Worm (Caenorhabditis elegans) whole organism, L4/young adult: ENCODE measurements around the gene Y53G8AL.4.
"Not testable (repeated sequence)": the region's sequence is repeated elsewhere in the genome, so short reads cannot be mapped to it uniquely, and the experiment has no call there.

ENCODE experiments used
- W03F9.2 ChIP-seq: fragments of 150-350 bp; optimal IDR thresholded peaks from 2 replicates; lab custom pipeline; 2014; ENCODE audit warnings: missing biosample characterization, missing genetic modification characterization
- dao-5 ChIP-seq: sonication (generic microtip); optimal IDR thresholded peaks from 2 replicates; lab custom pipeline; 2016; ENCODE audit warnings: missing genotype, missing genetic modification characterization, moderate library complexity, missing compliant biosample characterization
- him-1 ChIP-seq: sonication (generic microtip); optimal IDR thresholded peaks from 2 replicates; lab custom pipeline; 2016; ENCODE audit warnings: missing genotype, missing genetic modification reagents, missing genetic modification characterization, missing compliant biosample characterization

Gene Y53G8AL.4

ce11 chrIII:3250596-3251112, at the start of gene Y53G8AL.4:
Gene Y53G8AL.4 (minus strand): TSS chrIII:3250646.
- TF ChIP-seq dao-5 (tag; lab: Kevin White, UChicago) (no peak), him-1 (no peak), W03F9.2 (no peak)

DNA sequence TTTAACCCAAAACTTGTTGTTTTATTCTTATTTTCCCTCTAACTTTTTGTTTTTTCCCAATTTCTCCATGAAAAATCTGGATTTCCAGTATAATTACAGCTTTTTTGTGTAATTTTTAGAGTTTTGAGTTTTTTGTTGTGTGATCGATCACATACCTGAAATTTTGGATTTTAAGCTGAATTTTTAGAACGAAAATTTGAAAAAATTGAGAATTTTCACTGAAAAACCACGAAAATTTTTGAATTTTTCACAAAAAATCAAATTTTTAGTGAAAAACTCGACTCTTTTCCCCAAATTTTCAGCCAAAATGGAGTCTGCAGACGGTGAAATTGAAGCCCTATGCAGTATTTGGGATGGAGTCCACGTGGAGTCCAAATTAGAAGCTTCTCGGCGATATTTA, 46.7 kb upstream of the Y53G8AL.4 start, which contains the start of gene Y53G8AR.5:
Gene Y53G8AR.5 (plus strand): TSS at position 301 of the 400 bp plus-strand sequence.
- TF ChIP-seq W03F9.2 (no peak), him-1 (no peak)

DNA sequence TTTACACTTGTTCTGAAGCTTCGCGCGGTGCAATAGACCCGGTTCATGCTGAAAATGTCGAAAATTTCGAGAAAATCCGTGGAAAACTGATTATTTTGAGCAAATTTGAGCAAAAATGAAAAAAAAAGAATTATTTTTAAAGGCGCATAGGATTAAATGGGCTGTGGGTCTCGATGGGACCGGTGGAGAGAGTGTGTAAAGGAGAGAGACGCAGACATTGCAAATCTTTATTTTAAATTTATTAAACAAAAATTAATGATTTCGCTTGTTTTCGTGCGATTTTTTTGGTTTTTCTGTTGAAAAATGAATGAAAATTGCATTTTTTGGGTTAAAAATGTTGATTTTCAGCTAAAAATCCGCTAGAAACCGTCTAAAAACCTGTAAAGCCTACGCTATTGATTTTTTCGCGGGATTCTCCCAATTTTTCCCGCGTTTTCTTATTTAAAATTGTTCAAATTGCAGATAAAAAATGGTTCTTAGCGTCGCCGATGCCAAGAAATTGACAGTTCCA, 43.9 kb upstream of the Y53G8AL.4 start, which contains the start of the genes Y53G8AR.8 and Y53G8AR.6:
Gene Y53G8AR.8 (minus strand): TSS at position 48 of the 511 bp plus-strand sequence.
Gene Y53G8AR.6 (plus strand): TSS at position 461 of the 511 bp plus-strand sequence.
- TF ChIP-seq dao-5 (tag; lab: Kevin White, UChicago) = no peak
- TF ChIP-seq W03F9.2 = peak; percentile 41
- TF ChIP-seq him-1 = no peak

DNA sequence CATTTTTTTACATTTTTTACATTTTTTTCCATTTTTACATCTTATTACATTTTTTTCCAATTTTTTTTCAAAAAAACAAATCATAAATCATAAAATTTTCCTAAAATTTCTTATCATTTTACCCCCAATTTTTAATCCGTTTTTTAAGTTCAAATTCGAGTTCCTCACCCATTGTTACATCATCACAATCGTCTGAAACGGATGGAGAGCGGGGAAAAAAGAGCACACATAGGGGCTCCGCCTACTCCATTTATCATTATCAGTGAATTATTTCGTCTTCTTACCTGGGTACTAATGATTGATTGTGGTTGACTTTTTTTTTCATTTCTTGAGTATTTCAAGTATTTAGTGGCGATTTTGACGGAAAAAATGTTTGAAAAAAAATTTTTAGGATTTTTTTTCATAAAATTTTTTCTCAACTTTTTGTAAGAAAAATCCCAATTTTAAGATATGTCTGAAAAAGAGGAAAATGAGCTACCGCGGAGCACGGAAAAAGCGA, 31.5 kb upstream of the Y53G8AL.4 start, which contains the start of gene mfsd-8:
Gene mfsd-8 (plus strand): TSS at position 449 of the 499 bp plus-strand sequence.
- TF ChIP-seq him-1 = no peak
- TF ChIP-seq W03F9.2 = no peak
- no peak for TF ChIP-seq dao-5 (tag; lab: Kevin White, UChicago)

DNA sequence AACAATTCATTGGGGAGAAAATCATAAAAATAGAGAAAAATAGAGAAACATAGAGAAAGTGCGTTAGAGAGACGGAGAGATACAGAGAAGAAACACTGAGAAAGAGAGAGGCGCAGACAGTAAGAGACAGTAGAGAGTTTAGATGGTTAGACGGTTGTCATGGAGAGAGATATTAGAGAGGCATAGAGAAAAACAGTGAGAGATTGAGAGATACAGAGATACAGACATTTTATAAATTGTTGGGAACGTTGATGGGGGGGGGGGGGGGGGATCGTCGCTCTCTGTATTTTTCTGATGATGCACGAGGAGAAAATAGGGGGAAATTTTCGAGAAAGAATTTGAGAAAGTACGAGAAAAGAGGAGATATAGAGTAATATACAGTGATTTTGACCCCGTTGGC, 28.9 kb upstream of the Y53G8AL.4 start:
- no peak for TF ChIP-seq dao-5 (tag; lab: Kevin White, UChicago)
- TF ChIP-seq W03F9.2 = peak; percentile 49

DNA sequence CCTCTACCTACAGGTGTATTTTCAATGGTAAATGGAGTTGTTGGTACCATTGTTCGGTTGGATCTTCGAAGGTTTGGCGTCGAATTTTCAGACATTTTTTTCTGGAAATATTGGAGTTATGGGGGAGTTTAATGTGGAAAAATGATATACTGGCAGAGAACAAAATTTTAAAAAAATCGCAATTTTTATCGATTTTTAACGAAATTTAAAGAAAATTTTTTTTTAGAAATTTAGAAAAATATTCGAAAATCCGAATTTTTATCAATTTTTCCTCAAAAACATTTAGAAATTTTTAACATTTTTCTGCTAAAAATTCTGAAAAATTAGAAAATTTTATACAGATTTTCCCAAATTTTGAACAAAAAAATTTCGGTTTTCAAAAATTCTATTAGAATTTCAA, 28.2 kb upstream of the Y53G8AL.4 start, which contains the start of gene Y53G8AM.8:
Gene Y53G8AM.8 (minus strand): TSS at position 101 of the 400 bp plus-strand sequence.
- TF ChIP-seq W03F9.2 (no peak), him-1 (no peak), dao-5 (tag; lab: Kevin White, UChicago) (no peak)

DNA sequence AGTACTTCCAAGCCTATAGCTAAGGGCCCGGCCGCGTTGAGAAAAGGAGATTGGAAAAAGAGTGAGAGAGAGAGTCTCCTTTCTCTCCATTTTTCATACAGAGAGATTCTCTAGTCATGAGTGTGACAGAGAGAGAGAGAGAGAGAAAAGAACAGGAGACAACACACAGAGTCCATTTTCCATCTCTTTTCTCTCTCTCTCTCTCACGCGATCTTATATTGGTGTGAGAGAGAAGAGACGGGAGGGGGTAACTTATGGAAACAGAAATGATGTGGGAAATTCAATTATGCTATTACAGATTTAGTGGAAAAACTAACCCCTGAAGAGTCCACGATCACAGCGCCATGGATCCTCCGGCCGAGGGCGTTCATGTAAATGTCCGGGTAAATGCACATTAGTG, 22.7 kb upstream of the Y53G8AL.4 start:
- TF ChIP-seq W03F9.2 = no peak
- no peak for TF ChIP-seq dao-5 (tag; lab: Kevin White, UChicago)
- no peak for TF ChIP-seq him-1

DNA sequence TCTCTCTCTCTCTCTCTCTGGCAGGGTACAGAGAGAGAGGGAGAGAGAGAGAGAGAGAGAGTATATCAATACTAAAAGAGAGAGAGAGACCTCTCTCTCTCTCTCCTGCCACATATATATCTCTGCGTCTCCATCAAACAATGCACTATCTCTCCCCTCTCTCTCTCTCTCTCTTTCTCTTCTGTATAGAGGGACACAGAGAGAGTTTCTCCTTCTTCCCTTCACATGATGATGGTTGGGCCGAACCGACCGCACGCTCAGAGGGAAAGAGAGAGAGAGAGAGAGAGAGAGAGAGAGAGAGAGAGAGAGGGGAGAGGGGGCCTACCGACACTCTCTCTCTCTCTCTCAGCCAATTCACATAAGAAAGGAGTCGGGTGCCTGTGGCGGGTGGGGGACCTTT, 21.2 kb upstream of the Y53G8AL.4 start:
- TF ChIP-seq him-1 = no peak
- peak; percentile 36 for TF ChIP-seq W03F9.2
- TF ChIP-seq dao-5 (tag; lab: Kevin White, UChicago) = no peak

- TF ChIP-seq him-1 (no peak), W03F9.2 (no peak)
Observed at ce11 chrIII:3266602-3267001, 16.2 kb upstream of the Y53G8AL.4 start, which contains the start of gene Y53G8AM.7. Gene Y53G8AM.7 (minus strand): TSS chrIII:3266702.

DNA sequence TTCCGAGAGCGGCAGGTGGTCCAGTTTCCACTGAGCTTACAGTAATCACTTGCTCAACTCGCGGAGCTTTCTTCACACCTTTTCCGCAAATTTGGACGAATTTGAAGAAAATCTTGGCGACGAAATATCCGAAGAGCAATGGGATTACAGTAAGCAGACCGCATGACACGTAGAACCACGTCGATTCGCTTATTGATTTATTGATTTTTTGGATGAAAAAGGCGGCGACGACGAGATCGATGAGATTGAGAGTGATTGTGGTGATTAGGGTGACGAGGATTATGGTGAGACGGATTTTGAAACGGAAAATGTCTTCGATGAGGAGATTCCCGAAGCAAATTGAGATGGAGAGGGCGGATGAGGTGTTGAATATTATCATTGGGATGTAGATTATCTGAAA, 13.2 kb upstream of the Y53G8AL.4 start:
- TF ChIP-seq him-1 (no peak), W03F9.2 (no peak)

DNA sequence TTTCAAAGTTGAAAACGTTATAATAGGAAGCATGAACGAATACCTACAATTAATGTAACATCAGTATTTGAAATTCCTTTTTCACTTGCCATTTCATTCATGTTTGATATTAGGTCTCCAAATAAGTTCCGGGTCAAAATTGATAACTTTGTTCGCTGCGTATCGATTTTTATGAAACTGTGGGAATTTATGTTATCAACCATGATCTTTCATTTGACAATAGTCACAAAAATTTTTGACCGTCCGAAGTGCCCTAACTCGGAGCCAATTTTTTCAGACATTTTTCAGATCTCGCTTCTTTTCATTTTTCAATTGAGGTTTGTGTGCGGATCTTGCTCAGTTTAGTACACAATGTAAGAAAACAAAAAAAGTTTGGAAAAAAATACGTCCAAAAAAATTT, 9.2 kb upstream of the Y53G8AL.4 start, which contains the start of gene Y53G8AM.6:
Gene Y53G8AM.6 (minus strand): TSS at position 101 of the 400 bp plus-strand sequence.
- not testable (repeated sequence) for TF ChIP-seq dao-5 (tag; lab: Kevin White, UChicago); W03F9.2; him-1

- TF ChIP-seq dao-5 (tag; lab: Kevin White, UChicago) = no peak
- TF ChIP-seq W03F9.2 = no peak
- no peak for TF ChIP-seq him-1
Observed at ce11 chrIII:3258306-3258705, 7.9 kb upstream of the Y53G8AL.4 start, which contains the start of gene nspg-7.2. Gene nspg-7.2 (minus strand): TSS chrIII:3258406.

DNA sequence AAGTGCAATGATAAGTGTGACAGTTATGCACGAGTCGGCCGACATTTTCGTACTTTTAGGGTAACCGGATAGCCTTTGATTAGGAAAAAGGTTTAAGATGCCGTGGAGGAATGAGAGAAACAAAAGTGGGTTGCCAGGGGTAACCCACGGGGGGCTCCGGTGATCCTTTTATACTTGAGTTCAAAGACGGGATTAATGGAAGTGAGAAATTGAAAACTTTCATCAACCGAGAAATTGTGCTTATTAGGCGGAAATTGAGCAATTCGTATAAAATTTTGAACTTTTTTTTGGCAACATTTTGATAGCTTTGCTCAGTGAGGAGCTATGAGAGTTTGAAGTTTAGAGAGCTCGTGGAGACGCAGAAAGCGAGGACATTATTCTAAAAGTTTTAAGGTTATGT, 5.1 kb upstream of the Y53G8AL.4 start, which contains the start of gene Y53G8AM.4:
Gene Y53G8AM.4 (minus strand): TSS at position 101 of the 400 bp plus-strand sequence.
- no peak for TF ChIP-seq dao-5 (tag; lab: Kevin White, UChicago)
- TF ChIP-seq him-1 = no peak
- TF ChIP-seq W03F9.2 = no peak

- TF ChIP-seq him-1 (no peak), W03F9.2 (no peak), dao-5 (tag; lab: Kevin White, UChicago) (no peak)
Observed at ce11 chrIII:3255023-3255422, 4.6 kb upstream of the Y53G8AL.4 start.

DNA sequence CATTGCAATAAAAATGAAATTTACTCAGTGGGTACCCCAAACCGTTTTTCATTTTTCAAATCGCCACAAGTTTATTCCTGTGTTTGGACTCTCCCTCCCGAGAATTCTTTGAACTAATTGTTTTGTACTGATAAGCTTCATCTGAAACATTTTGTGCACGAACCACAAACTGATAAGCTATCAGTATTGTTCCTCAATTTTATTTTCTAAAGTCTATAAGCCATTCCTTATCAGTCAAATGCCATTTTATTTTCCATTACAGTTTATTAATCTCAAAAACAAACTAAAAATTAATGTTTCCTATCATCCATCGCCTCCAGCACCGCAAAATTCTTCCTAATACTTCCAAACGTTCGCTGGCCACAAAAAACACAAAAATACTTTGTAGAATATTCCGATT, 3.3 kb upstream of the Y53G8AL.4 start:
- no peak for TF ChIP-seq dao-5 (tag; lab: Kevin White, UChicago)
- TF ChIP-seq W03F9.2 = no peak
- TF ChIP-seq him-1 = no peak
